Fruit fly (Drosophila melanogaster): ENCODE measurements around the gene CG9555.

CG9555 gene

dm6 chr2L:8946718-8947316 is 44.7 kb upstream of the CG9555 start, which contains the start of gene CG46397:
Gene CG46397 (plus strand): TSS chr2L:8947266.
- no peak for TF ChIP-seq CG10959 (GFP tag; IDR thresholded peaks at IDR 0.05)
- TF ChIP-seq bowl (GFP tag; IDR thresholded peaks at IDR 0.05), result no peak
- TF ChIP-seq Rx (GFP tag; IDR thresholded peaks at IDR 0.05), result no peak
- no peak for TF ChIP-seq CG31441 (GFP tag; IDR thresholded peaks at IDR 0.05)
- TF ChIP-seq eve (GFP tag; optimal IDR thresholded peaks at IDR 0.05), result peak in 1 of 2 experiments; percentile 4
- TF ChIP-seq MESR4 (GFP tag; optimal IDR thresholded peaks at IDR 0.05), result no peak
- TF ChIP-seq Side (GFP tag; optimal IDR thresholded peaks at IDR 0.05), result no peak
- no peak for TF ChIP-seq Blimp-1 (GFP tag; optimal IDR thresholded peaks at IDR 0.05)
- no peak for TF ChIP-seq CG8924 (tag; optimal IDR thresholded peaks at IDR 0.05)
- TF ChIP-seq CG12744 (GFP tag; optimal IDR thresholded peaks at IDR 0.05), result no peak
- TF ChIP-seq CG32532 (GFP tag; IDR thresholded peaks at IDR 0.05), result no peak
- TF ChIP-seq CG15479 (GFP tag; optimal IDR thresholded peaks at IDR 0.05), result peak; percentile 33
- no peak for TF ChIP-seq gfzf (GFP tag; optimal IDR thresholded peaks at IDR 0.05)
- no peak for TF ChIP-seq Six4 (GFP tag; optimal IDR thresholded peaks at IDR 0.05)
- TF ChIP-seq E2f2 (GFP tag; IDR thresholded peaks at IDR 0.05), result no peak
- no peak for TF ChIP-seq CG13287 (GFP tag; IDR thresholded peaks at IDR 0.05; ENCODE audit: partially characterized antibody)
- TF ChIP-seq CG17568 (GFP tag; optimal IDR thresholded peaks at IDR 0.05), result no peak
- no peak for TF ChIP-seq CG2875 (GFP tag; optimal IDR thresholded peaks at IDR 0.05)
- TF ChIP-seq Vsx1 (GFP tag; optimal IDR thresholded peaks at IDR 0.05), result no peak
- TF ChIP-seq onecut (GFP tag; IDR thresholded peaks at IDR 0.05), result no peak
- no peak for TF ChIP-seq Scr (GFP tag; IDR thresholded peaks at IDR 0.05; ENCODE audit: partially characterized antibody)
- TF ChIP-seq Pdp1 (GFP tag; optimal IDR thresholded peaks at IDR 0.05), result peak in 1 of 2 experiments; percentile 8
- TF ChIP-seq Ravus (GFP tag; IDR thresholded peaks at IDR 0.05), result no peak
- no peak for TF ChIP-seq sc (optimal IDR thresholded peaks at IDR 0.05)
- no peak for TF ChIP-seq sc (GFP tag; optimal IDR thresholded peaks at IDR 0.05)
- TF ChIP-seq CG8944 (GFP tag; optimal IDR thresholded peaks at IDR 0.05), result no peak
- no peak for TF ChIP-seq CG1832 (GFP tag; optimal IDR thresholded peaks at IDR 0.05)
- no peak for TF ChIP-seq CG11696 (GFP tag; IDR thresholded peaks at IDR 0.05)
- peak; percentile 21 for TF ChIP-seq sd (tag; optimal IDR thresholded peaks at IDR 0.05)
- no peak for TF ChIP-seq insv (GFP tag; optimal IDR thresholded peaks at IDR 0.05)
- peak; percentile 16 for TF ChIP-seq Med (GFP tag)
- no peak for TF ChIP-seq H15 (GFP tag; IDR thresholded peaks at IDR 0.05)
- TF ChIP-seq mirr (GFP tag; optimal IDR thresholded peaks at IDR 0.05), result peak; percentile 83
- no peak for TF ChIP-seq CG1233 (GFP tag; optimal IDR thresholded peaks at IDR 0.05)
- no peak for TF ChIP-seq nmo (GFP tag; optimal IDR thresholded peaks at IDR 0.05)
- peak; percentile 9 for TF ChIP-seq Fer1 (GFP tag; optimal IDR thresholded peaks at IDR 0.05)
- TF ChIP-seq grau (tag; optimal IDR thresholded peaks at IDR 0.05), result peak; percentile 63
- no peak for TF ChIP-seq az2 (GFP tag; optimal IDR thresholded peaks at IDR 0.05)
- peak; percentile 59 for TF ChIP-seq CG34376 (GFP tag; optimal IDR thresholded peaks at IDR 0.05)
- TF ChIP-seq Ets65A (GFP tag), result no peak
- no peak for TF ChIP-seq CG2129 (GFP tag; IDR thresholded peaks at IDR 0.05; ENCODE audit: partially characterized antibody)
- no peak for TF ChIP-seq Nf-YB (GFP tag; optimal IDR thresholded peaks at IDR 0.05)
- TF ChIP-seq CG32767 (GFP tag; IDR thresholded peaks at IDR 0.05), result no peak
- no peak for TF ChIP-seq pzg (GFP tag; optimal IDR thresholded peaks at IDR 0.05)
- TF ChIP-seq nerfin-1 (tag; optimal IDR thresholded peaks at IDR 0.05), result no peak
- no peak for TF ChIP-seq CG9797 (GFP tag; optimal IDR thresholded peaks at IDR 0.05)
- no peak for TF ChIP-seq tin (GFP tag; optimal IDR thresholded peaks at IDR 0.05)
- no peak for TF ChIP-seq CG8290 (GFP tag; optimal IDR thresholded peaks at IDR 0.05)
- no peak for TF ChIP-seq CG8290 (tag; optimal IDR thresholded peaks at IDR 0.05)
- no peak for TF ChIP-seq pita (GFP tag; optimal IDR thresholded peaks at IDR 0.05)
- no peak for TF ChIP-seq Sox102F (GFP tag; optimal IDR thresholded peaks at IDR 0.05)

Measured in whole organism, embryonic.